Fruit fly (Drosophila melanogaster): Measurements from ENCODE around the gene CG44014.

DNA sequence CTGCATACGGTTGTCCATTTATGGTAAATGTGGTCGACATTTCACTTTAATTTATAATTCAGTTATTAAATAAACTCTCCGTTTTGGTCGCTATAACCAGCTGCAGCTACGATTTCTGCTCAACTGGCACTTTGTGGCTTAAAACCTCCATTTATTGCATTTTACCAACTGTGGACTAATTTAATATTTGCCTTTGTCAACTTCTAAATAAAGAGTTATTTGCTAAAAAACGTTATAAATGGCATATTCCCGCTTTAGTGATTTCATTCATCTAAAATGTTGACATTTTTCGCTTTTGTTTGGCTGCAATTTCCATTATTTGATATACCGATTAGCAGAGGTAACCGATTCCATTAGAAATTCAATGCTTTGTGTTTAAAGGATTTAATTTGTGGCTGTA, 44.0 kb upstream of the CG44014 start, which contains the start of gene AOX4:
- TF ChIP-seq unpg (GFP tag; optimal IDR thresholded peaks at IDR 0.05) (no peak), psq (GFP tag; optimal IDR thresholded peaks at IDR 0.05) (no peak), CG15479 (GFP tag; optimal IDR thresholded peaks at IDR 0.05) (no peak), Sox102F (GFP tag; optimal IDR thresholded peaks at IDR 0.05) (no peak), hth (optimal IDR thresholded peaks at IDR 0.05) (no peak), Gug (GFP tag; IDR thresholded peaks at IDR 0.05) (no peak), CG12219 (GFP tag; optimal IDR thresholded peaks at IDR 0.05) (no peak), CTCF (GFP tag; optimal IDR thresholded peaks at IDR 0.05) (no peak), Side (GFP tag; optimal IDR thresholded peaks at IDR 0.05) (no peak), Ada2b (GFP tag; IDR thresholded peaks at IDR 0.05) (no peak)

Data from whole organism, embryonic.